Worm (Caenorhabditis elegans): ENCODE measurements around the gene dct-14.

DNA sequence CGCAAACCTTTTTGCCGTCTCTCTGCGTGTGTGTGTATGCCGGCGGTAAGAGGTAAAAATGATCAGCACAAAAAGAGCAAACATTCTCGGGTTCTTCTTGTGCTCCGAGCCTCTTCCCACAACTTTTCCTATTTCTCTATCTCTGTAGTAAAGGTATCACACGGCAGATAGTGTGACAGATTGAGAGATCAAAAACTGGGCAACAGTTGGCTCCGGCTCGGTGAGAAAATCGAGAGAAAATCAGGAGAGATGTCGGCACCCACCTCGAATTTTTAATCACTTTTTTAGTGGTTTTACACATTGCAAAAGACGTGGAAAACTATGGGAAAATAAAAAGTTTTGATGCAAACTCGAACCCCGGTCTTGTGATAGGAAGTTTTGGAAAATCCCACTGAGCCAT, 48.5 kb downstream of the dct-14 start:
- TF ChIP-seq R02D3.7 (tag; optimal IDR thresholded peaks at IDR 0.05): no peak
- TF ChIP-seq elt-3 (tag; optimal IDR thresholded peaks at IDR 0.05): no peak
- TF ChIP-seq zag-1 (tag; optimal IDR thresholded peaks at IDR 0.05): no peak
- TF ChIP-seq sem-4 (tag; optimal IDR thresholded peaks at IDR 0.05): no peak
- no peak for TF ChIP-seq ceh-82 (tag; optimal IDR thresholded peaks at IDR 0.05)
- TF ChIP-seq lin-39 (tag; optimal IDR thresholded peaks at IDR 0.05): no peak
- no peak for TF ChIP-seq ama-1 (optimal IDR thresholded peaks at IDR 0.05)
- no peak for TF ChIP-seq lsy-2 (tag; optimal IDR thresholded peaks at IDR 0.05)
- no peak for TF ChIP-seq lin-13 (GFP tag; optimal IDR thresholded peaks at IDR 0.05)
- no peak for TF ChIP-seq aly-2 (tag; optimal IDR thresholded peaks at IDR 0.05)
- no peak for TF ChIP-seq mdl-1 (tag; optimal IDR thresholded peaks at IDR 0.05)
- no peak for TF ChIP-seq nhr-6 (tag; optimal IDR thresholded peaks at IDR 0.05)
- TF ChIP-seq mbf-1 (tag; optimal IDR thresholded peaks at IDR 0.05): no peak
- TF ChIP-seq unc-62 (GFP tag; optimal IDR thresholded peaks at IDR 0.05): no peak

All from whole organism, L2 larva.